Worm (Caenorhabditis elegans): ENCODE data around the gene K10C8.4.

- TF ChIP-seq nhr-25 (tag; optimal IDR thresholded peaks at IDR 0.05), result no peak
- TF ChIP-seq nhr-11 (tag; optimal IDR thresholded peaks at IDR 0.05), result no peak
- TF ChIP-seq skn-1 (tag; optimal IDR thresholded peaks at IDR 0.05), result no peak
- no peak for TF ChIP-seq egl-27 (tag; optimal IDR thresholded peaks at IDR 0.05)
- TF ChIP-seq nhr-237 (tag; optimal IDR thresholded peaks at IDR 0.05), result no peak
Observed at ce11 chrV:12716447-12716846, 20.4 kb downstream of the K10C8.4 start, which contains the start of gene str-178.

Measured in whole organism, L2 larva.